Fruit fly (Drosophila melanogaster) whole organism, adult: ENCODE results near the gene CG43850.
"Not testable (repeated sequence)": the region's sequence is repeated elsewhere in the genome, so short reads cannot be mapped to it uniquely, and the experiment has no call there.

Experiments
- CG11617 ChIP-seq: fragments of 200-800 bp; sonication (Bioruptor generic); optimal IDR thresholded peaks from 2 replicates; lab custom pipeline; 2017; ENCODE audit warnings: mild to moderate bottlenecking, missing biosample characterization, missing genetic modification reagents, missing genetic modification characterization
- CG12768 ChIP-seq: fragments of 200-800 bp; sonication (Bioruptor generic); optimal IDR thresholded peaks from 2 replicates; lab custom pipeline; 2017; ENCODE audit warnings: missing biosample characterization, missing genetic modification characterization, mild to moderate bottlenecking, moderate library complexity, missing genetic modification reagents
- CG14711 ChIP-seq: fragments of 200-800 bp; sonication (Bioruptor generic); optimal IDR thresholded peaks from 2 replicates; lab custom pipeline; 2018; ENCODE audit warnings: missing biosample characterization, mild to moderate bottlenecking, missing genetic modification characterization, moderate library complexity
- CG1620 ChIP-seq: fragments of 200-800 bp; sonication (Bioruptor generic); optimal IDR thresholded peaks from 2 replicates; lab custom pipeline; 2016; ENCODE audit warnings: missing biosample characterization, missing genetic modification characterization
- CG33017 ChIP-seq: fragments of 200-800 bp; sonication (Bioruptor generic); optimal IDR thresholded peaks from 2 replicates; lab custom pipeline; 2018; ENCODE audit warnings: missing biosample characterization, mild to moderate bottlenecking, missing genetic modification characterization, moderate library complexity
- CG5204 ChIP-seq: fragments of 200-800 bp; sonication (Bioruptor generic); optimal IDR thresholded peaks from 2 replicates; lab custom pipeline; 2016; ENCODE audit warnings: missing biosample characterization, missing genetic modification characterization
- CG7045 ChIP-seq: fragments of 200-800 bp; sonication (Bioruptor generic); optimal IDR thresholded peaks from 2 replicates; lab custom pipeline; 2017; ENCODE audit warnings: missing biosample characterization, mild to moderate bottlenecking, missing genetic modification characterization
- CG7101 ChIP-seq: fragments of 200-800 bp; sonication (Bioruptor generic); optimal IDR thresholded peaks from 2 replicates; lab custom pipeline; 2018; ENCODE audit warnings: missing biosample characterization, mild to moderate bottlenecking, missing genetic modification characterization, moderate library complexity
- Clk ChIP-seq: fragments of 200-800 bp; sonication (Bioruptor generic); optimal IDR thresholded peaks from 2 replicates; lab custom pipeline; 2017; ENCODE audit warnings: missing biosample characterization, missing genetic modification characterization
- Crg-1 ChIP-seq: fragments of 200-800 bp; sonication (Bioruptor generic); optimal IDR thresholded peaks from 2 replicates; lab custom pipeline; 2016; ENCODE audit warnings: missing biosample characterization, missing genetic modification characterization
- Hr96 ChIP-seq: fragments of 200-800 bp; sonication (Bioruptor generic); optimal IDR thresholded peaks from 2 replicates; lab custom pipeline; 2016; ENCODE audit warnings: missing biosample characterization, missing genetic modification characterization
- Mnt ChIP-seq: fragments of 200-800 bp; sonication (Bioruptor generic); optimal IDR thresholded peaks from 2 replicates; lab custom pipeline; 2016; ENCODE audit warnings: missing biosample characterization, mild to moderate bottlenecking, missing genetic modification characterization
- bab1 ChIP-seq: fragments of 200-800 bp; sonication (Bioruptor generic); optimal IDR thresholded peaks from 3 replicates; lab custom pipeline; 2019; ENCODE audit warnings: missing biosample characterization, mild to moderate bottlenecking, missing genetic modification characterization, moderate library complexity
- cic ChIP-seq: fragments of 200-800 bp; sonication (Bioruptor generic); optimal IDR thresholded peaks from 2 replicates; lab custom pipeline; 2017; ENCODE audit warnings: missing biosample characterization, mild to moderate bottlenecking, missing genetic modification characterization, moderate library complexity
- cnc ChIP-seq, 2 experiments: fragments of >200 bp; optimal IDR thresholded peaks; 2 replicates each; lab custom pipeline; 2017
- kay ChIP-seq: fragments of 200-800 bp; sonication (Bioruptor generic); peaks from one replicate; lab custom pipeline; 2016; ENCODE audit warnings: missing biosample characterization, missing genetic modification characterization, borderline replicate concordance
- ovo ChIP-seq: fragments of 200-800 bp; sonication (Bioruptor generic); optimal IDR thresholded peaks from 2 replicates; lab custom pipeline; 2016; ENCODE audit warnings: missing biosample characterization, missing genetic modification characterization
- pad ChIP-seq: fragments of 200-800 bp; sonication (Bioruptor generic); optimal IDR thresholded peaks from 3 replicates; lab custom pipeline; 2017; ENCODE audit warnings: missing biosample characterization, missing genetic modification characterization, mild to moderate bottlenecking, moderate library complexity, missing genetic modification reagents
- tj ChIP-seq: fragments of 200-800 bp; sonication (Bioruptor generic); optimal IDR thresholded peaks from 3 replicates; lab custom pipeline; 2017; ENCODE audit warnings: missing biosample characterization, mild to moderate bottlenecking, missing genetic modification characterization, moderate library complexity
- toe ChIP-seq: fragments of 200-800 bp; sonication (Bioruptor generic); optimal IDR thresholded peaks from 2 replicates; lab custom pipeline; 2016; ENCODE audit warnings: missing biosample characterization, missing genetic modification characterization

Gene CG43850

DNA sequence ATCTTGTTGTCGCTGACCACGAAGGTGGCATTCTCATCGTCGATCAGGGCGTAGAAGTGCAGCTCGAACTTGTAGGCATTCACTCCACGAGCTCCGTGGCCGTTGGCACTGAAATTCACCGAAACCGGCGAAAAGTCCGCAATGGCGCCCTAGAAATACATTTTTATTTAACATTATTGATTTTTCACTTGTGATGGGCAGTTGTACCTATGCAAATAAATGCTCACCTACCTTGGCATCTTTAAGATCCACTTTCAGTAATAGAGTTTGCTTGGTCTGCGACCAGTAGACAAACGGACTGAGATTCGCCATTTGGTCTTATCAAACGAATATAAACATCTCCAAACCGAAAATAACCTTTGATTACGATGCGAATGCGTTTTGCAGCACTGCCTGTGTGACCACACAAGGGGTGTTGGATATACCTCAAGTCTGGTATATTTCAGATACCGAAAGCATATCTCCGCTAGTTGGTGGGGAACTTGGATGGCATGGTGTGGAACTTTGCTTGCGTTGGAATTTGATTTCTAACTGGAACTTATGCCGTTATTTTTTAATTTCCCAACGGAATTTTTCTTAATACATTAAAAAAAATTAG, 30.1 kb downstream of the CG43850 start, which contains the start of gene Hacd2:
Hacd2 (minus strand) TSS at position 403 of the 598 bp plus-strand sequence.
- TF ChIP-seq CG7101 (tag; lab: Kevin White, UChicago) = peak; percentile 17
- TF ChIP-seq CG7045 (GFP tag; lab: Kevin White, UChicago) = peak; percentile 16
- peak; percentile 14 for TF ChIP-seq Hr96
- peak; percentile 41 for TF ChIP-seq pad
- no peak for TF ChIP-seq Mnt (GFP tag; lab: Kevin White, UChicago)
- peak; percentile 44 for TF ChIP-seq CG1620 (GFP tag; lab: Kevin White, UChicago)
- TF ChIP-seq CG5204 = no peak
- TF ChIP-seq cnc (optimal IDR thresholded peaks at IDR 0.05; lab: Kevin White, UChicago) = no peak
- TF ChIP-seq Crg-1 = no peak
- peak; percentile 2 for TF ChIP-seq Clk (GFP tag; lab: Kevin White, UChicago)
- TF ChIP-seq CG12768 = peak; percentile 42
- peak; percentile 29 for TF ChIP-seq bab1 (GFP tag; lab: Kevin White, UChicago)
- TF ChIP-seq CG33017 = no peak
- TF ChIP-seq ovo (GFP tag; lab: Kevin White, UChicago) = peak; percentile 59
- no peak for TF ChIP-seq tj
- TF ChIP-seq CG14711 (tag; lab: Kevin White, UChicago) = peak; percentile 32
- no peak for TF ChIP-seq CG11617
- TF ChIP-seq cic (GFP tag; lab: Kevin White, UChicago) = no peak
- no peak for TF ChIP-seq kay (GFP tag; lab: Kevin White, UChicago)
- no peak for TF ChIP-seq toe

DNA sequence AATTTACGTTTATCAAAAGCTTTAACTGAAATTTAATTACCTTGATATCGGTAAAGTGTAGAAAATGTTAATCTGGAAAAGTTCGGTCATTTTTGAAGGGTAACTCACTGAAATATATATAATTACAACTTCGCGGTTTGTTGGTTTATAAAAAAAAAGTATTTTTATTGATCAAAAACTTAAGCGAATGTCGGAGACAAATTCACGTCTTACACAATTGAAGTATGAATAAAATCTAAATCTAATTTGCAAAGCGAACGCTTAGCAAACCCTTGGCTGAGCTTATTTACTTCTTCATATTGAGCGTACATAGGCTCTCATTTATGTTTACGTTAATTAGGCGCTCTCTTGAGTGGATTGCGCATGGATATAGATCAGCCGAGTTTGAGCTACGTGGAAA, 34.2 kb downstream of the CG43850 start, which contains the start of gene Hsp60D:
Hsp60D (minus strand) TSS at position 101 of the 400 bp plus-strand sequence.
- TF ChIP-seq CG14711 (tag; lab: Kevin White, UChicago); CG33017; ovo (GFP tag; lab: Kevin White, UChicago): not testable (repeated sequence)

DNA sequence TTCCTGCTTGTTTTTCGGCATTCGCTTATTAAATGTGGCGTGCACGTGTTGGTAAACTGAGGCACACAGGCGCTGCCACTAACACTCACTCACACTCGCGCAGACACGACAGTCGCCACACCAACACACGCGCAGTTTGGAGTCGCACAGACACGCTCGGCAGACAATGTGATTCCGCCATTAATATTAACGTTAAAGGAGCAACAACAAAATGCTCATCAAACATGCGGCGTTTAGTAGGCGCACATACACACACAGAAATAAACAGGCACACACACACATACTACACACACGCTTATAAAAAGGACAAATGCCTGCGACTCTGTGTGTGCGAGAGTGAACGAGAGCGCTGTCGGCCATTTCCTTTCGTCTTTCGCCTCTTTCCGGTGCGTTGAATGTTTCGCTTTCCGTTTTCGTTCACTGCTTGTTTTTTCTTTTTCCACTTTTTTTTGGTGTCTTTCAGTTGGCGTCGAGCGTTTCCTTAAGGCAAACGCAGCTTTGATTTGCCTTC, 41.9 kb downstream of the CG43850 start, which contains the start of gene CG42809:
CG42809 (plus strand) TSS at position 461 of the 511 bp plus-strand sequence.
- TF ChIP-seq CG14711 (tag; lab: Kevin White, UChicago) = no peak
- no peak for TF ChIP-seq bab1 (GFP tag; lab: Kevin White, UChicago)
- TF ChIP-seq cnc (optimal IDR thresholded peaks at IDR 0.05; lab: Kevin White, UChicago) = no peak
- no peak for TF ChIP-seq tj
- no peak for TF ChIP-seq CG7101 (tag; lab: Kevin White, UChicago)
- no peak for TF ChIP-seq CG33017
- TF ChIP-seq kay (GFP tag; lab: Kevin White, UChicago) = no peak
- TF ChIP-seq Mnt (GFP tag; lab: Kevin White, UChicago) = no peak
- TF ChIP-seq pad = no peak
- TF ChIP-seq CG1620 (GFP tag; lab: Kevin White, UChicago) = no peak
- TF ChIP-seq CG11617 = no peak
- no peak for TF ChIP-seq CG5204
- no peak for TF ChIP-seq CG12768
- TF ChIP-seq toe = no peak
- TF ChIP-seq Hr96 = no peak

DNA sequence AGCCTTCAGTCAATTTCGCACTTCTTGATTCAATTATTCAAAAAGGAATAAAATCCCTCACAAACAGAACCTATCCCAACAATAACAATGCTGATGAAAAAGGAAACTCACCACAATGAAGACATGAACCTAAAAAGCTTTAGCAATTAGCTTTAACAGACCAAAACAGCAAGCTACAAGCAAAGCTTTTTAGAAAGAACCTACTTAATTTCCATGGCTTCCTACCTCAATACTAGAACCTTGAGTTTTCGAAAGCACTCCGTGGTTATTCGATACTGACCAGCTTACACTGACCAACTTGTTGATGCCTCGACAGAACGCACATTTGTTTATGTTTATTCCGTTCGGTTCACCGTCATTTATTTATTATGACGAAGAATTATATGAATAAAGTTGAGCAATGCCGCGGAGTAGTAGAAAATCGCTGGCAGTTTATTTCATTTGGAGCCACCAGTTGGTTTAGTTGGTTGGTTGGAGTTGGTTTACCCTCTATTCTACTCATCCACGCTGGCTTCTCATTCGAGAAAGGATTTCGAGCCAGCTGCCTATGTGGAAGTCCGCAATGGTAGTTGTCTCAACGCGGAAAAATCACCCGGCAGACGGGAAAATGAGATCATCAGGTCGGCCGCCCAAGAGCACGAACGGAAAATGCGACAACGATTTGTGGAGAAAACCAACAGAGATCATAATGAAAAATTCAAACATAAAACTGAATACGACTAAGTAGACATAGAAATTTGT, 43.9 kb downstream of the CG43850 start, which contains the start of gene CG42810:
CG42810 (plus strand) TSS at position 691 of the 741 bp plus-strand sequence.
- no peak for TF ChIP-seq toe
- TF ChIP-seq bab1 (GFP tag; lab: Kevin White, UChicago) = peak; percentile 17
- no peak for TF ChIP-seq CG1620 (GFP tag; lab: Kevin White, UChicago)
- TF ChIP-seq cnc (optimal IDR thresholded peaks at IDR 0.05; lab: Kevin White, UChicago) = no peak
- no peak for TF ChIP-seq tj
- no peak for TF ChIP-seq CG7045 (GFP tag; lab: Kevin White, UChicago)

DNA sequence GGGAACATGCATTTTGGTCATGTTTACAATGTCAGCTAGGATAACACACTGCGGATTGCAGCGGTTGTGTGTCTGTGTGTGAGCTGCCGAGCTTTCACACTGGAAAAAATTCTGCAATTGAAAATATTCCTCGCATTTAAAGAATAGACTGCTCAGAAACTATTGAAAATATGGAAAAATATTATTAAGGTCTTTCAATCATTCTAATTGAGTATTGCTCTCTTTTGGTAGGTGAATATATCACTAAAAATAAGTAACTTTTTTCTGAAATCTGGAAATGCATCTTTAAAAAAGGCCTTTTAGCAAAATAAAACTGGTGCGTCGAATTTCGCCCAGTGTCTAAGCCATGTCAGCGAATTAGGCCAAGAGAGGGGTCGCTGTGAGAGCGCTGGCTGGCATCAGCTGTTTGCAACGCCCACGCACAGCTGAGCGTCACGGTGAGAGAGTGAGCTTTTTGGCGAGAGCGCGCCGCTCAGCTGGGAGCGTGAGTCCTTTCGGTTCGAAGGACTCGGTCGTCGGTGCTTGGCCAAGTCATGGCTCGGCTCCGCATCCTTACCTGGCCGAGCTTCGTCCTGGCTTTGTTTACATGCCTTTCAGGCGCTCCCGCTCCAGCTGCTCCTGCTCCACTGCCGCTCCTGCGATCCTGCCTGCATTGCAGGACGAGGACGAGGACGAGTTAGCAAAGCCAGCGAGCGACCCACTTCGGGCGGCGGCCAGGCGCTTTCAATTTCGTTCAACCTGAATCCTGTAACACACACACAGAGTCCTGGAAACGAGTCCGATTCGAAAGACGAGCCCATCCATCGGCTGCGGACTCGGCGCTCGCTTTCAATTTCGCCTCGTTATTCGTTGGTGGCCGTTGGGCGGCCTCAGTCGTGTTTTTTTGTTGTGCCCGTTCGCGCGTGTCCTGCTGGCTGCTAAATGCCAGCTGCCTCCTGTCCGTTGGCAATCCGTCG, 46.0 kb downstream of the CG43850 start, which contains the start of gene CG46308:
CG46308 (plus strand) TSS at position 864 of the 956 bp plus-strand sequence.
- TF ChIP-seq tj (peak; percentile 38), CG33017 (peak; percentile 80), pad (peak; percentile 19), cnc (optimal IDR thresholded peaks at IDR 0.05; lab: Kevin White, UChicago) (no peak), kay (GFP tag; lab: Kevin White, UChicago) (no peak), ovo (GFP tag; lab: Kevin White, UChicago) (no peak), CG7045 (GFP tag; lab: Kevin White, UChicago) (peak; percentile 84), CG1620 (GFP tag; lab: Kevin White, UChicago) (no peak), CG11617 (peak; percentile 56), bab1 (GFP tag; lab: Kevin White, UChicago) (no peak), CG7101 (tag; lab: Kevin White, UChicago) (peak; percentile 58), Clk (GFP tag; lab: Kevin White, UChicago) (peak; percentile 61), CG12768 (peak; percentile 80), cic (GFP tag; lab: Kevin White, UChicago) (peak; percentile 10), CG14711 (tag; lab: Kevin White, UChicago) (peak; percentile 56), toe (peak; percentile 78), Mnt (GFP tag; lab: Kevin White, UChicago) (peak; percentile 16), Hr96 (peak; percentile 71), Crg-1 (peak; percentile 12), CG5204 (peak; percentile 81)
